Fruit fly (Drosophila melanogaster): ENCODE data around the gene NHP2.
A peak's percentile ranks its signal among the peaks of the same experiment; 100 is the strongest.

- no peak for TF ChIP-seq dmrt99B (tag; optimal IDR thresholded peaks at IDR 0.05)
- TF ChIP-seq bsh (GFP tag; optimal IDR thresholded peaks at IDR 0.05): no peak
- TF ChIP-seq CG11723 (GFP tag; optimal IDR thresholded peaks at IDR 0.05): no peak
- TF ChIP-seq ap (GFP tag; IDR thresholded peaks at IDR 0.05): no peak
- TF ChIP-seq CG14710 (tag; optimal IDR thresholded peaks at IDR 0.05): no peak
- no peak for TF ChIP-seq croc (GFP tag; conservative IDR thresholded peaks at IDR 0.05)
- TF ChIP-seq CG7987 (GFP tag; optimal IDR thresholded peaks at IDR 0.05): peak; percentile 38
- no peak for TF ChIP-seq stwl (tag; optimal IDR thresholded peaks at IDR 0.05)
- peak; percentile 10 for TF ChIP-seq Dek (tag; optimal IDR thresholded peaks at IDR 0.05)
These were observed 2.8 kb upstream of the NHP2 start, which contains the start of gene CG17839 for dm6 chr3L:14804724-14805221.

Measured in whole organism, embryonic.